Worm (Caenorhabditis elegans): ENCODE results near the gene clec-202.

The clec-202 gene

ce11 chrIV:17387442-17387967 is 26.3 kb downstream of the clec-202 start, which contains the start of gene T02D1.8:
Gene T02D1.8, minus strand, starts transcription at chrIV:17387492.
- TF ChIP-seq hlh-1 (tag; optimal IDR thresholded peaks at IDR 0.05) (peak; percentile 25), pha-4 (tag; optimal IDR thresholded peaks at IDR 0.05) (no peak), nhr-28 (tag; optimal IDR thresholded peaks at IDR 0.05) (no peak)

- TF ChIP-seq nhr-2 (tag; optimal IDR thresholded peaks at IDR 0.05) (no peak), tbx-8 (GFP tag; optimal IDR thresholded peaks at IDR 0.05) (no peak), unc-120 (tag; optimal IDR thresholded peaks at IDR 0.05; ENCODE audit: poor library complexity, severe bottlenecking) (no peak)
Observed at ce11 chrIV:17395910-17396309, 34.7 kb downstream of the clec-202 start, which contains the start of gene sru-15. Gene sru-15, plus strand, starts transcription at chrIV:17396210.

ce11 chrIV:17399455-17399854 is 38.2 kb downstream of the clec-202 start, which contains the start of gene T02D1.4:
Gene T02D1.4, plus strand, starts transcription at chrIV:17399755.
- TF ChIP-seq ces-1 (GFP tag; optimal IDR thresholded peaks at IDR 0.05) = no peak
- no peak for TF ChIP-seq unc-120 (tag; optimal IDR thresholded peaks at IDR 0.05; ENCODE audit: poor library complexity, severe bottlenecking)
- TF ChIP-seq mls-2 (tag; optimal IDR thresholded peaks at IDR 0.05) = no peak
- TF ChIP-seq pha-4 (tag; optimal IDR thresholded peaks at IDR 0.05) = no peak
- no peak for TF ChIP-seq sptf-1 (tag; optimal IDR thresholded peaks at IDR 0.05)

ce11 chrIV:17405530-17405929 is 44.3 kb downstream of the clec-202 start, which contains the start of gene pmp-4:
Gene pmp-4, minus strand, starts transcription at chrIV:17405630.
- TF ChIP-seq ces-1 (GFP tag; optimal IDR thresholded peaks at IDR 0.05) (no peak), nhr-12 (tag; optimal IDR thresholded peaks at IDR 0.05) (no peak), elt-3 (tag; optimal IDR thresholded peaks at IDR 0.05) (no peak), mep-1 (tag; optimal IDR thresholded peaks at IDR 0.05) (no peak), sptf-1 (tag; optimal IDR thresholded peaks at IDR 0.05) (no peak), flh-1 (GFP tag; optimal IDR thresholded peaks at IDR 0.05) (no peak), cnd-1 (tag; optimal IDR thresholded peaks at IDR 0.05) (no peak), nhr-2 (tag; optimal IDR thresholded peaks at IDR 0.05) (no peak), nhr-76 (tag; optimal IDR thresholded peaks at IDR 0.05) (no peak), ceh-43 (GFP tag; optimal IDR thresholded peaks at IDR 0.05) (no peak)

- TF ChIP-seq flh-1 (GFP tag; optimal IDR thresholded peaks at IDR 0.05) (no peak), bed-3 (GFP tag; optimal IDR thresholded peaks at IDR 0.05) (no peak), ces-1 (GFP tag; optimal IDR thresholded peaks at IDR 0.05) (no peak), drap-1 (GFP tag; optimal IDR thresholded peaks at IDR 0.05) (no peak), ceh-39 (tag; optimal IDR thresholded peaks at IDR 0.05) (no peak), ceh-43 (GFP tag; optimal IDR thresholded peaks at IDR 0.05) (no peak), sem-2 (GFP tag; optimal IDR thresholded peaks at IDR 0.05) (no peak), ham-2 (GFP tag; optimal IDR thresholded peaks at IDR 0.05) (no peak), mep-1 (tag; optimal IDR thresholded peaks at IDR 0.05) (no peak)
Observed at ce11 chrIV:17406119-17406518, 44.9 kb downstream of the clec-202 start.

- no peak for TF ChIP-seq ceh-43 (GFP tag; optimal IDR thresholded peaks at IDR 0.05)
- TF ChIP-seq bed-3 (GFP tag; optimal IDR thresholded peaks at IDR 0.05) = no peak
- no peak for TF ChIP-seq drap-1 (GFP tag; optimal IDR thresholded peaks at IDR 0.05)
- TF ChIP-seq mep-1 (tag; optimal IDR thresholded peaks at IDR 0.05) = no peak
- TF ChIP-seq ces-1 (GFP tag; optimal IDR thresholded peaks at IDR 0.05) = no peak
- TF ChIP-seq mab-5 (tag; optimal IDR thresholded peaks at IDR 0.05) = no peak
- no peak for TF ChIP-seq blmp-1 (tag; optimal IDR thresholded peaks at IDR 0.05)
- no peak for TF ChIP-seq M03D4.4 (tag; optimal IDR thresholded peaks at IDR 0.05)
- TF ChIP-seq ceh-39 (tag; optimal IDR thresholded peaks at IDR 0.05) = no peak
- no peak for TF ChIP-seq cnd-1 (tag; optimal IDR thresholded peaks at IDR 0.05)
- no peak for TF ChIP-seq lin-32 (GFP tag; optimal IDR thresholded peaks at IDR 0.05)
- TF ChIP-seq nhr-237 (tag; optimal IDR thresholded peaks at IDR 0.05) = no peak
- TF ChIP-seq sptf-1 (tag; optimal IDR thresholded peaks at IDR 0.05) = no peak
- TF ChIP-seq unc-62 (GFP tag; optimal IDR thresholded peaks at IDR 0.05) = no peak
- no peak for TF ChIP-seq hlh-1 (tag; optimal IDR thresholded peaks at IDR 0.05)
- TF ChIP-seq tbx-8 (GFP tag; optimal IDR thresholded peaks at IDR 0.05) = no peak
- TF ChIP-seq snpc-4 (tag; optimal IDR thresholded peaks at IDR 0.05) = no peak
- TF ChIP-seq nhr-12 (tag; optimal IDR thresholded peaks at IDR 0.05) = no peak
- TF ChIP-seq nhr-28 (tag; optimal IDR thresholded peaks at IDR 0.05) = no peak
Observed at ce11 chrIV:17407025-17407424, 45.8 kb downstream of the clec-202 start, which contains the start of gene T02D1.7. Gene T02D1.7, minus strand, starts transcription at chrIV:17407125.

Data from whole organism, mixed stage, embryonic.